Worm (Caenorhabditis elegans) whole organism, L3 larva: ENCODE data around the gene Y82E9BL.1.
"Not testable (repeated sequence)": the region's sequence is repeated elsewhere in the genome, so short reads cannot be mapped to it uniquely, and the experiment has no call there.

Source experiments
- ZK546.5 ChIP-seq: sonication (generic microtip); optimal IDR thresholded peaks from 2 replicates; lab custom pipeline; 2017; ENCODE audit warnings: missing biosample characterization, missing genetic modification characterization
- ama-1 ChIP-seq: fragments of 150-350 bp; optimal IDR thresholded peaks from 2 replicates; lab custom pipeline; 2018
- ceh-16 ChIP-seq: sonication (generic microtip); optimal IDR thresholded peaks from 2 replicates; lab custom pipeline; 2017; ENCODE audit warnings: missing biosample characterization, missing genetic modification characterization
- ceh-28 ChIP-seq: fragments of 150-350 bp; optimal IDR thresholded peaks from 2 replicates; lab custom pipeline; 2014; ENCODE audit warnings: missing biosample characterization, missing genetic modification reagents, missing genetic modification characterization
- ceh-9 ChIP-seq: sonication (generic microtip); optimal IDR thresholded peaks from 2 replicates; lab custom pipeline; 2018; ENCODE audit warnings: missing biosample characterization, missing genetic modification characterization
- daf-12 ChIP-seq: fragments of 150-350 bp; optimal IDR thresholded peaks from 2 replicates; lab custom pipeline; 2014; ENCODE audit warnings: missing biosample characterization, missing genetic modification reagents, missing genetic modification characterization
- egl-27 ChIP-seq: sonication (generic microtip); optimal IDR thresholded peaks from 4 replicates; lab custom pipeline; 2017; ENCODE audit warnings: missing biosample characterization, missing genetic modification reagents, missing genetic modification characterization
- egl-5 ChIP-seq: fragments of 150-350 bp; optimal IDR thresholded peaks from 2 replicates; lab custom pipeline; 2017; ENCODE audit warnings: missing biosample characterization, missing genetic modification reagents, missing genetic modification characterization, inconsistent platforms
- elt-2 ChIP-seq: sonication (generic microtip); optimal IDR thresholded peaks from 2 replicates; lab custom pipeline; 2016; ENCODE audit warnings: missing genetic modification reagents, mild to moderate bottlenecking, missing genetic modification characterization, missing compliant biosample characterization
- elt-3 ChIP-seq, 3 experiments: fragments of 150-350 bp in 1 of 3; sonication (generic microtip) in 2 of 3; optimal IDR thresholded peaks; 2 replicates in 2 of 3; 4 replicates in 1 of 3; lab custom pipeline; 2014 to 2017; ENCODE audit warnings: missing biosample characterization in 3 of 3, missing genetic modification characterization in 3 of 3
- eor-1 ChIP-seq, 2 experiments: fragments of 150-350 bp; optimal IDR thresholded peaks; 2 replicates each; lab custom pipeline; 2014 to 2018; ENCODE audit warnings: missing biosample characterization in 2 of 2, missing genetic modification characterization in 2 of 2
- fkh-10 ChIP-seq: sonication (generic microtip); optimal IDR thresholded peaks from 2 replicates; lab custom pipeline; 2017; ENCODE audit warnings: missing biosample characterization, missing genetic modification reagents, missing genetic modification characterization
- fkh-2 ChIP-seq: fragments of 150-350 bp; optimal IDR thresholded peaks from 2 replicates; lab custom pipeline; 2014; ENCODE audit warnings: missing biosample characterization, missing genetic modification reagents, missing genetic modification characterization
- fos-1 ChIP-seq: fragments of 150-350 bp; optimal IDR thresholded peaks from 2 replicates; lab custom pipeline; 2014; ENCODE audit warnings: missing biosample characterization, missing genetic modification characterization
- hmg-11 ChIP-seq: sonication (generic microtip); optimal IDR thresholded peaks from 2 replicates; lab custom pipeline; 2016; ENCODE audit warnings: missing genetic modification characterization, missing compliant biosample characterization
- jun-1 ChIP-seq: fragments of 150-350 bp; optimal IDR thresholded peaks from 2 replicates; lab custom pipeline; 2014; ENCODE audit warnings: missing biosample characterization, missing genetic modification reagents, missing genetic modification characterization
- lin-39 ChIP-seq: fragments of 150-350 bp; optimal IDR thresholded peaks from 2 replicates; lab custom pipeline; 2018; ENCODE audit warnings: missing biosample characterization, missing genetic modification reagents, missing genetic modification characterization
- lsy-12 ChIP-seq: sonication (generic microtip); optimal IDR thresholded peaks from 2 replicates; lab custom pipeline; 2016; ENCODE audit warnings: mild to moderate bottlenecking, missing genetic modification characterization, missing compliant biosample characterization
- mml-1 ChIP-seq: fragments of 150-350 bp; sonication (generic microtip); optimal IDR thresholded peaks from 3 replicates; lab custom pipeline; 2014; ENCODE audit warnings: missing biosample characterization, missing genetic modification characterization
- nfya-1 ChIP-seq: sonication (generic microtip); optimal IDR thresholded peaks from 2 replicates; lab custom pipeline; 2017; ENCODE audit warnings: missing genetic modification characterization, mild to moderate bottlenecking, missing compliant biosample characterization, antibody characterized with exemption, moderate library complexity; ENCODE audit not compliant: insufficient read depth
- nhr-23 ChIP-seq: fragments of 150-350 bp; optimal IDR thresholded peaks from 2 replicates; lab custom pipeline; 2014; ENCODE audit warnings: missing biosample characterization, missing genetic modification reagents, missing genetic modification characterization
- nhr-237 ChIP-seq: fragments of 150-350 bp; optimal IDR thresholded peaks from 2 replicates; lab custom pipeline; 2014; ENCODE audit warnings: missing biosample characterization, missing genetic modification characterization
- nhr-43 ChIP-seq: sonication (generic microtip); optimal IDR thresholded peaks from 2 replicates; lab custom pipeline; 2016; ENCODE audit warnings: mild to moderate bottlenecking, missing genetic modification characterization, missing compliant biosample characterization; ENCODE audit not compliant: poor library complexity, severe bottlenecking
- nhr-67 ChIP-seq: fragments of 150-350 bp; optimal IDR thresholded peaks from 2 replicates; lab custom pipeline; 2014; ENCODE audit warnings: missing biosample characterization, missing genetic modification characterization
- nhr-76 ChIP-seq: fragments of 150-350 bp; sonication (generic microtip); optimal IDR thresholded peaks from 5 replicates; lab custom pipeline; 2014; ENCODE audit warnings: missing biosample characterization, missing genetic modification characterization
- nhr-77 ChIP-seq: fragments of 150-350 bp; optimal IDR thresholded peaks from 2 replicates; lab custom pipeline; 2014; ENCODE audit warnings: missing biosample characterization, missing genetic modification characterization
- pqm-1 ChIP-seq: fragments of 150-350 bp; optimal IDR thresholded peaks from 2 replicates; lab custom pipeline; 2017; ENCODE audit warnings: missing biosample characterization, missing genetic modification characterization, inconsistent platforms
- skn-1 ChIP-seq: fragments of 150-350 bp; optimal IDR thresholded peaks from 2 replicates; lab custom pipeline; 2014; ENCODE audit warnings: missing biosample characterization, missing genetic modification characterization
- snpc-4 ChIP-seq: fragments of 150-350 bp; optimal IDR thresholded peaks from 2 replicates; lab custom pipeline; 2014; ENCODE audit warnings: missing biosample characterization, missing genetic modification characterization
- tbx-2 ChIP-seq: sonication (generic microtip); optimal IDR thresholded peaks from 2 replicates; lab custom pipeline; 2016; ENCODE audit warnings: mild to moderate bottlenecking, missing genetic modification characterization, missing compliant biosample characterization
- unc-39 ChIP-seq: sonication (generic microtip); optimal IDR thresholded peaks from 4 replicates; lab custom pipeline; 2017; ENCODE audit warnings: missing biosample characterization, missing genetic modification characterization
- unc-62 ChIP-seq: fragments of 150-350 bp; sonication (generic microtip); optimal IDR thresholded peaks from 4 replicates; lab custom pipeline; 2014; ENCODE audit warnings: missing biosample characterization, missing genetic modification reagents, missing genetic modification characterization
- ztf-4 ChIP-seq: fragments of 150-350 bp; optimal IDR thresholded peaks from 2 replicates; lab custom pipeline; 2014; ENCODE audit warnings: missing biosample characterization, missing genetic modification characterization

Y82E9BL.1 gene

DNA sequence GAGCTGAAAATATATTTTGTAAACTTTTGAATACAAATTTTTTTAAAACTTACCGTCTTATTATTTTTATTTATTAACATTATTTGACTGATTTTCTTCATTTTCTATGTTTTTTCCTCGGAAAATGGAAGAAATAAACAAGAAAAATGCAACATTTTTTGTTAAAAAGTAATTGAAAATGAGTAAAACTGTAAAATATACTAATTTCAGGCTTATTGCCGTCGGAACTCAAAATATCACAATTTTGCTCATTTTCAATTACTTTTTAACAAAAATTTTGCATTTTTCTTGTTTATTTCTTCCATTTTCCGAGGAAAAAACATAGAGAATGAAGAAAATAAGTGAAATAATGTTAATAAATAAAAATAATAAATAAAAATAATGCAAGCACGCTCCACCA lies 20.3 kb upstream of the Y82E9BL.1 start, which contains the start of gene Y82E9BR.10:
Y82E9BR.10 (minus strand) TSS at position 101 of the 400 bp plus-strand sequence.
- TF ChIP-seq hmg-11, nhr-23, nhr-67 (tag; lab: Kevin White, UChicago): not testable (repeated sequence)

DNA sequence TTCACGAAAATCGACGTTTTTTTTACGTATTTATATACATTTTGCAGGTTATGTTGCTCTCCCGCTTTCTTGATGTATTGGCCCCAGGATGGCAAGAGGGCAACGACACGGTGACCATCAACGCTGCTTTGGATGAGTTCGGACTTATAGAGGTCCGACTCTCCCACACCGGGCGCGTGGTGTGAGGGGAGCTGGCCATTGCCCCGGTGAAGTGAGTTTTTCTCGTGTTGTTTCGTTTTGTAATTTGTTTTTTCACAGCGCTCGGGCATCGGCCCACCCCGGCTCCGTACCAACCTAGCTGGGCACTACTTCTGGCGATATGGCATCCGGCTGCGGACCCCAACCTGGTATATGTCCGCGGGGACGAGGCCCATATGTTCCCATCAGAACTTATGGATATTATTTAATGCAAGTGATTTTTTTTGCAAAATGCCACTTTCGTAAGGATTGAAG lies 19.2 kb upstream of the Y82E9BL.1 start, which contains the start of gene Y82E9BR.20:
Y82E9BR.20 (plus strand) TSS at position 51 of the 453 bp plus-strand sequence.
- TF ChIP-seq nhr-67 (tag; lab: Kevin White, UChicago): no peak
- TF ChIP-seq unc-39: no peak
- no peak for TF ChIP-seq nhr-77 (tag; lab: Kevin White, UChicago)
- TF ChIP-seq eor-1 (tag; optimal IDR thresholded peaks at IDR 0.05; lab: Kevin White, UChicago): no peak
- TF ChIP-seq elt-3 (tag; optimal IDR thresholded peaks at IDR 0.05; lab: Kevin White, UChicago): no peak
- no peak for TF ChIP-seq elt-2 (tag; lab: Kevin White, UChicago)
- TF ChIP-seq hmg-11 (tag; lab: Kevin White, UChicago): no peak
- no peak for TF ChIP-seq daf-12
- no peak for TF ChIP-seq egl-27 (tag; lab: Kevin White, UChicago)
- TF ChIP-seq pqm-1 (tag; lab: Kevin White, UChicago): no peak
- TF ChIP-seq lsy-12 (tag; lab: Kevin White, UChicago): no peak

DNA sequence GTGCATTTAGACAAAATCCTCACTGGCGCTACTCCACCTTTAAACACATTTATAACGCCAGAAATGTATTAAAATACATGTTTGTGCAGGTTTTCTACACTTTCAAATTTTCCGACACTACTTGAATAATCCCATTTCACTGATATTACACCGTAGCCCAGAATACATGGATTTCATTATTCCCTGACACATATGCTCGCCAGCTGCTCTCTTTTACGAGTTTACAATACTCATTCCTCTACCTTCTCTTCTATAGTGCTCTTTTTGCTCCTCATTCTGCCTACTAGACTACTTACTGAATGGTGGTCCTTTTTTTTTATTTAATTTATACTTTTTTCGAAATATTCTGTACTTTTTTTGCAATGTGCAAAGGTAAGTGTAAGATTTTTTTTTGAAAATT lies 17.3 kb upstream of the Y82E9BL.1 start:
- no peak for TF ChIP-seq lin-39
- TF ChIP-seq pqm-1 (tag; lab: Kevin White, UChicago): no peak
- TF ChIP-seq nhr-67 (tag; lab: Kevin White, UChicago): no peak
- TF ChIP-seq elt-2 (tag; lab: Kevin White, UChicago): no peak

DNA sequence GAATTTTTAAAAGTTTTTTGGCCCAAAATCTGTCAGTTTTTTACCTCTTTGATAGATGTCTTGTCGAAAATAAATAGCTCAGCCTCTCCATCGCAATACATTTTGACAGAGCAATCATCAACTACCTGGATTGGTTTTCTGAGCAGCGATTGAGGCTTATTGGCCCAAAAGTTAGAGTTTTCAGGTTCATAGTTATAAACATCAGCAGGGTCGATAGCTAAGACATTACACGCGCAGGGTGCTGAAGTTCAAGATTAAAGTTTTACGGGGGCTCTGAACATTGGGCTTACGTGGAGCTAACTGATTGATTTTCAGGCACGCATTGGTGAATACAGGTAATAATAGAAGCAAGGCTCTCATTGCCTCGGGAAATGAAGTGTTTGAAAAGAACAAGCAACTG lies 4.4 kb upstream of the Y82E9BL.1 start, which contains the start of gene Y82E9BR.9:
Y82E9BR.9 (minus strand) TSS at position 101 of the 400 bp plus-strand sequence.
- TF ChIP-seq nhr-43 (tag; lab: Kevin White, UChicago): no peak
- TF ChIP-seq mml-1 (tag; lab: Kevin White, UChicago): no peak
- TF ChIP-seq nfya-1 (tag; lab: Kevin White, UChicago): no peak
- TF ChIP-seq egl-27 (tag; lab: Kevin White, UChicago): no peak
- TF ChIP-seq nhr-76 (tag; lab: Kevin White, UChicago): no peak
- no peak for TF ChIP-seq skn-1 (tag; lab: Kevin White, UChicago)
- no peak for TF ChIP-seq lin-39
- no peak for TF ChIP-seq jun-1 (tag; lab: Kevin White, UChicago)
- no peak for TF ChIP-seq fkh-10
- TF ChIP-seq elt-2 (tag; lab: Kevin White, UChicago): no peak
- TF ChIP-seq tbx-2 (tag; lab: Kevin White, UChicago): no peak
- TF ChIP-seq ceh-9 (tag; lab: Kevin White, UChicago): no peak
- TF ChIP-seq lsy-12 (tag; lab: Kevin White, UChicago): no peak
- TF ChIP-seq unc-62 (GFP tag; lab: Kevin White, UChicago): no peak
- no peak for TF ChIP-seq fkh-2
- no peak for TF ChIP-seq ceh-28 (tag; lab: Kevin White, UChicago)
- no peak for TF ChIP-seq nhr-237 (tag; lab: Kevin White, UChicago)
- TF ChIP-seq, all 47 proteins: peak for 0

DNA sequence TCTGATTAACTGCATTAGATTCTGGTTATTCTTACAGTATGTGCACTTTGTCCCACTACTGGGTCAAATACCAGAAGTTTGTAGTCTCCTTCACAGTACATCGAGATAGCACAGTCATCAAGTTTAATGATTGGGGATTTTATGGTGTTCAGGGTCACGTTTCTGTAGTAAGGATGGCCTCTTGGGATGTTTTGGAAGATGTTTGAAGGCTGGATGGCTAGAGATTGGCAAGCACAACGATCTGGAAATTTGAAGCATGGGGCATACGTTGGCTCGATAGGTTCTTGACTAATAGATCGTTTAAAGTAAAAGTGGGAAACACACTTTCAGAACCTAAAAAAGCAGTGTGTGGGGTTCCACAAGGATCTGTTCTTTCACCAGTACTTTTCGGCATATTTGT lies 2.8 kb upstream of the Y82E9BL.1 start, which contains the start of gene Y82E9BR.8:
Y82E9BR.8 (minus strand) TSS at position 101 of the 400 bp plus-strand sequence.
- TF ChIP-seq daf-12; egl-27 (tag; lab: Kevin White, UChicago); fkh-10: not testable (repeated sequence)

DNA sequence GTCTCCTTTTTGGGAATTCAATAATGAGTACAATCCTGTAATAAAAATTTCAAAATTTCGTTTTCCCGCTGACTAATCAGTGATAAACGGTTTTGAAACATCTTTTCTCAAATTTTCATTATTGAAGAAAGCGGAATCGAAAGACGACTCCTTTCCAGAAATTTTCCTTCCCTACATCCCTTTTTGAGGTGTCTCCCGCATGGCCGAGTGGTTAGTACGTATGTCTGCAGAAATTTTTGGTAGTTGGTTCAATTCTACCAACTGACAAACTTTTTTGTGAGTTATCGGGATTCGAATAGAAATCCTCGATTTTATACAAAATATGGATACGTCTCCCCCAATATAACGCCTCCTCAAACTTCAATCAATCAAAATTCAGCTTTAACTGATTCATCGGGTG lies 697 bp downstream of the Y82E9BL.1 start:
- TF ChIP-seq ama-1 (lab: Kevin White, UChicago) (no peak), nhr-23 (tag; lab: Kevin White, UChicago) (no peak), tbx-2 (tag; lab: Kevin White, UChicago) (no peak), ceh-9 (tag; lab: Kevin White, UChicago) (no peak), ceh-16 (tag; lab: Kevin White, UChicago) (no peak), ZK546.5 (tag; lab: Kevin White, UChicago) (no peak), pqm-1 (tag; lab: Kevin White, UChicago) (no peak), eor-1 (tag; optimal IDR thresholded peaks at IDR 0.05; lab: Kevin White, UChicago) (no peak), unc-62 (GFP tag; lab: Kevin White, UChicago) (no peak), snpc-4 (tag; lab: Kevin White, UChicago) (no peak), ztf-4 (tag; lab: Kevin White, UChicago) (no peak), egl-5 (tag; lab: Kevin White, UChicago) (no peak), lsy-12 (tag; lab: Kevin White, UChicago) (no peak), ceh-28 (tag; lab: Kevin White, UChicago) (no peak), elt-2 (tag; lab: Kevin White, UChicago) (no peak), nfya-1 (tag; lab: Kevin White, UChicago) (no peak), fos-1 (tag; lab: Kevin White, UChicago) (no peak)
